Fruit fly (Drosophila melanogaster) ovary, adult (tissue): ENCODE results near the gene CG12111.

Source experiments
- CG17801 ChIP-seq: fragments of 200-800 bp; optimal IDR thresholded peaks from 2 replicates; lab custom pipeline; 2019; ENCODE audit warnings: missing biosample characterization, mild to moderate bottlenecking, missing genetic modification characterization, moderate library complexity; ENCODE audit not compliant: partially characterized antibody

CG12111 gene

DNA sequence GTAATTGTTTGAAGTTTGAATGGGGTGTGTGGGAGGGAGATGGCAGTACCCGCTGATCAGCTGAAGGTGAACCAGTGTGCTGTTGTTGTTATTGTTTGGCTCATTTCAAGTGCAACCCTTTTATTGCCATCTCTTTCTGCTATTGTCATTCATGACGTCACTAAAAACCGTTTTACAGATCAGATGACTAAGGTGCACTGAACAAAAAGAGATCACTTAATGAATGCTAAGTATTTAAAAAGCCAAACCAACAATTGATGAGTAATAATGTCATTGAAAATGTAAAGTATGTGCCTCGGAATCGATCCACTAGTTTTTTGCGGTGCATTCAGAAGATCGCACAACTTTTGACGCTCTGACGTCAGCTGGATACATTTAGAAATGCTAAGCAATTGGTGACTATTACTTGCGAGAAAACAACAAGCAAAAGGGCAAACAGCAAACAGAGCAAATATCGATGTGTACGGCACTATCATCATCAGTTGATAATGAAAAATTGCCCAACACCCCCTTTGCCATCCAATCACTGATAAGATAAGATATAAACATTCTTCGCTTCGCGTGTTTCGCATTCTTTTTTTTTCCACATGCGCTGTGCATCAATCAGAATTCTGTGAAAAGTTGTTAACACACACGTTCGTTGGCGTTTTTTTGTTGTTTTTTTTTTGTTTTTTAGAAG is 4.1 kb upstream of the CG12111 start:
- peak; percentile 78 for TF ChIP-seq CG17801 (GFP tag; lab: Kevin White, UChicago)

DNA sequence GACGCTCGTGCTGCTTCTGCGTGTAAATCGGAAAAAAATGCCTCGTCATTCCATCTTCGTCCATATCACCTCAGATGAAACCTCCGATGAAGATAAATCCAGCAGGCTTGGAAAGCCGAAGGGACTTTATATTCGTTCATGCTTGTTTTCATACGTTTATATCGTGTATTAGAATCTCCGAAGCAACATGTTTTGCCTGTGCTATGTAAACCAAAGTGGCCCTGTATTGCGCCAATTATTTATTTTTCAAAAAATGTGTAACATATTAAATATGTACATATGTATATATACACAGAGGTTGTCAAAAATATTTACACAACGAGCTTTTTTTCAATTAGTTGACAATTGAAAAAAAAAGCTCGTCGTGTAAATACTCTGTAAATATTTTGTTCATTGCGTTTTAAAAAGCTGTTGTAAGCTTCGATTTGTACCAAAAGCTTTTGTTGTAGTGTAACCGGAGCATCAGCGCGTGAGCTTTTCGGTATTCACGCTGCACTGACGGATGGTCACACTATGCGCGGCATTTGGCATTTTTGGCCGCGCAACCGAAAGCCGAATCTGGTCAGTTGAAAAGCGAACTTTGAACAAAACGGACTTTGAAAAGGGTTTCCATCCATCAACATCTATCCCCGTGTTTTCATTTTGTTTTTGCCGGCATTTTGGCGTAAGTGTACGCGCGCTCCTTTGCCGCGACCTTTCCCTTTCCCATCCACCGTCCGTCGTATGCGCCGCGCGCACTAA is 3.2 kb upstream of the CG12111 start, which contains the start of gene CG12065:
Gene CG12065 (plus strand): TSS at position 563 of the 741 bp plus-strand sequence.
- TF ChIP-seq CG17801 (GFP tag; lab: Kevin White, UChicago) = peak; percentile 54

DNA sequence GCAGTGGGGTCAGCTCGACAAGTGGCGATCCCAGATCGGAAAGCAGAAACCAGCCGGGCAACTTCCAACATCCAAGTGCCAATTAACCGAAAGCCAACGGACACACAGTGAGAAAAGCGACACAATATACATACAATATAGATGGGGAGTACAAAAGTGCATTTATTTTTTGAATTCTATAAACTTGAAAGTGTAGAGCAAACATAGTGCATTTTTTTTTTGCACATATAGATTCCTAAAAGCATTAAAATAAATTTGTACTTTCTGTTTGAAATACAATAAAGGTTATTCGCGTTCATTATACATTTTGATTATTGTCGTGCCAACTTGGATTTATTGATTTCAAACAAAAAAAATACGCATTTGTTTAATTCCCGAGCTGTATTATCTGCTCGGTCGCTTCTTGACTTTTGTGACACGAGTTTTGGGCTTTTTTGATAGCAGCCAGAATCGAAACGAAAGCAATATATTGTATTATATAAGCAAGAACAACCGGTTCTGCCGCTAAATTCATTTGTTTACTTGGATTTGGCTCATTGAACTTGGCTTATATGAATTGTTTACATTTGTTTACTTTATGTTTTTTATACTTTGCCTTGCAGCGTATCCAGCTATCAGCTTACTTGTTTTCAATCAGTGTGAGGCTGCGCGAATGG is 2.3 kb upstream of the CG12111 start, which contains the start of gene spirit:
Gene spirit (minus strand): TSS at position 655 of the 656 bp plus-strand sequence.
- no peak for TF ChIP-seq CG17801 (GFP tag; lab: Kevin White, UChicago)

DNA sequence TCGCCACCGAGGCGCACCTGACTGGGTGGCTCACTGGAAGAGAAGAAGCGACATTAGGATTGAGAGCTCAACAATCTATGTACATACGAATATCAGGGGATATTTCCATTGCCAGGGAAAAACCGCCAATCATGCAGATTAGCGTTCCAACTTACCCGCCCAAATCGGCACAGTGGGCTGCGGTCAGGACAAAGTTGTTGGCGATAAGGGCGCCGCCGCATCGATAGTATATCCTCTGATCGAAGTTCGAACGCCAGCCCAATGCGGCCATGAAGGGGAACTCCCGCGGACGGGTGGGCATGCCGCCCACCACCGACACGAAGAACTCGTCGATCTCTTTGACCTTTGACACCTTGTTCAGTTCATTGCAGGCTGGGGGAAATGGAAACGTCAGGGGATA is 1.2 kb upstream of the CG12111 start:
- TF ChIP-seq CG17801 (GFP tag; lab: Kevin White, UChicago) = no peak

DNA sequence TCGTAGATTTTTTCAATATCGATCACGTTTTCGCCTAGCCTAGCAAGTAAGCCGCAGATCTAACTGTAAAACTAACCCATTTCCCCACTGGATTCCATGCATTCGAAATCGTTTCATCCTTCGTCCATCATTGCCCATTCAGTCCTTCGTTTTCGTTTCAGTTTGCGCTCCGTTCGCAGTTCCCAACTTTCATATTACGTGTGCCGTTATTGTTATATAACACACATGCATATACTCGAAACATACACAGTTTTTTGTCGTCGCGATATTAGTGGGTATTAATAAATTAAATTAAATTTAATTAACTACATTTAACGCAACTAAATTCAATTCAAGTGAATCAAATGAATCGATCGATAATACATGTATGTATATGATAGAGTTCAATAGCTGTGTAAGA is 1.1 kb downstream of the CG12111 start:
- no peak for TF ChIP-seq CG17801 (GFP tag; lab: Kevin White, UChicago)

DNA sequence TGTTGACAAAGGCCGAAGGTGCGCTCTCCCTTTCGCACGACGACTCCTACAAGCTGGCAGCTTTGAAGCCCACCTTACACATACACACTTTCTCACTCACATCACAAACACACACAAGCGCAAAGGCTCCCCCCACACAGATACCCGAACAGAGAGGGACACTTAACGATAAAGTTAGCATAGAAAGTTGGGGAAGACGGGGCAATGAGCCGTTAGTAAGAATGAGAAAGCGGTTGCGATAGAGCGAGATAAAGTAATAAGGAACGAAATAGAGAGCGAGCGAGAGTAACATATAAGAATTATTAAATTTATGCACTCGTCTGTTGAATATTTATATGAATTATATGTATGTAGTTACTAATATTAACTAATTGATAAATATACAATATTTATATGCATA is 1.7 kb downstream of the CG12111 start:
- TF ChIP-seq CG17801 (GFP tag; lab: Kevin White, UChicago) = no peak

DNA sequence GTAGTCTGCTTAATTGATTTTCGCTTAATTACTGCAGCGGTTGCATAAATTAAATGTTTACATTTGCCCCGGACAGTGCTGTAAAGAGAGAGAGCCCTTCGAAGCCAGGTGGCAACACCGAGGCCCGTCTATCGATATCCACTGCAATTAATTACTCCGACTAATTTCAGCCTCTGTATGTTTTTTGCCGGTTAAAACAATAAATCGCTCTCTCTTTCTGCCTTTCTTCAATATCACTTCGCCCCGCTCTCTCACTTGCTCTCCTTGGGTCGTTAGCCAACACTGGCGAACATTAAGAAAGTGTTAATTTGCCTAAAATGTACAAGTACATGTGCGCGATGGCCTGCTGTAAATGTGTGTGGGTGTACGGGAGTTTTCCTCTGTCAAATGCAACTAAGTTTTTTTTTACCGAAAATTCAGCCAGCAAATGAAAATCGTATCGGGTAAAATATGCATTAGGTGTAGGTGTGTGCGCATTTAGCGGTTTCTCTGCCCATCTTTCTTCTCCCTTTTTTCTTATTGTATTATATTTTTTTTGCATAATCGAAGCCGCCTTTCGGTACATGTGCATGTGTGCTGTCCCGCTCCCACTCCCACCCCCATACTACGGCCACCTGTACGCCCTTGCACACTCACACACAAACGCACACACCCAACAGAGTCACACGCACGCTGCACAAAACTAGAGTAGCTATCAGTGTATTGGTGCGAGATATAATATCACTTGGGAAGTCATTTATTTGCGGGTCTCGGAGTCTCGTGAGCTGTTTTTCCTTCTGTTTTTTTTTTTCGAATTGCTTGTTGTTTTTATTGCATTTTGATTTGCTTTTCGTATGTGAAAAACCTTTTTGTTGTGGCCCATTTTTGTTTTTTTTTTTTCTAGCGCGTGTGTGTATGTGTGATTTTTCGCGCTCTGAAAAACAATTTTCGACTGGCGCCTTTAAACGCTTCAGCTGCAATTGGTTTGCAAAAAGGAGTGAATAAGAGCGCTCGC is 9.0 kb downstream of the CG12111 start:
- TF ChIP-seq CG17801 (GFP tag; lab: Kevin White, UChicago) = no peak

DNA sequence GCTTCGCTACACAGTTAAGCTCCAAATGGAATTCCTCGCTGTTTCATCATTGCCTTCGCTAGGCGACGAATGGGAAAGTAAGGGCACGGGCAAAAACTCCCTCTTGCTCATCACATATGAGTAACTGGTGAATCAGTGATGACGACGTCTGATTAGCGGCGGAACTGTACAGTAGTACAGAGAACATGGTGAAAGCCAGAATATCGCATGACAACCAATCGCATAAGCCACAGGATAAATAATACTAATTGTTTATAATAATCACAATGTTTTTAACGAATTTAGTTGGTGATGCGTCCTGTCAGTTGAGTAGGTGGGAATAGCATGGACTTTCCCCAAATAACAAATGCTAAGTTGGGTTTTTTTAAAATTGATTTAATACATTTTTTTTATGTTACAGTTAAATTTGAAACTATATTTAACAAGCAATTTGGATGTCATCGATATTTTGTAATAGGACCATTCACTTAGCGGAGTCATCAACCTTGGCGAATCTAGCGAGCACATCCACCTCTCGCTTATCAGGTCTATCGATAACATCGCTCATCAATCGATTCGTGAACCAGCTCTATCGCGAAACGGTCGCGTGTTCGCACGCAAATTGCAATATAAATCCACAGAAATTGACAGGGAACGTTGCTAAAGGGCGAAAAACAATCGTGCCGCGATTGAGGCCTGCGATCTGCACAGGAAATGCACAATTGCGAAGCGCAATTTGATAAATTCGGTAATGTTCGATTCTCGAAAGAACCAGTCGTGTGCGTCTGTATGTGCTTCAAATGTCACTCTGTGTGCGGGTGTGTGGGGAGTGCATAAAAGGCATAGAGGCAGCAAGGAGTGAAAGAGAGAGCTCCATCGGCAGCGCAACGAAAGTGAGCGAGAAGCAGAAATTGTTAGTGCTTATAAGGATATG is 10.4 kb downstream of the CG12111 start, which contains the start of the genes CG12112 and Trf4-1:
Gene CG12112 (minus strand): TSS at position 106 of the 913 bp plus-strand sequence.
Gene Trf4-1 (plus strand): TSS at position 236 of the 913 bp plus-strand sequence.
- peak; percentile 55 for TF ChIP-seq CG17801 (GFP tag; lab: Kevin White, UChicago)

DNA sequence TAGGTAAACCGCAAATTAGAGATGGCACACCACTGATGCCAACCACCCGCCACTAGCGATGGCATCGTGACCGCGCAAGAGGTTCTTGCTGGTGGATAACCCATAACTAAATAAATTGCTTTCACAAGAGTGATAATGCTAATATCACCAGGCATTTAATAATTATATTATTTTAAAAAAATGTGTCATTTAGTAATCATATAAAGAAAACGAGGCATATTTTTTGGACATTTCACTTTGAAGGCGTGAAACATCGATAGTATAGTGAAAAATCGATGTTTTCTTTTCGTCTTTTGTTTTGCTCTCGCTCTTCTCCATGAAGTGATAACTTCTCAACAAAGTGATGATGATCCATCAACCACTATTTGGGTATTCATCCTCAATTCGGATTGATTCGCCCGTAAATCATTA is 12.0 kb downstream of the CG12111 start, which contains the start of gene IntS4:
Gene IntS4 (minus strand): TSS at position 20 of the 411 bp plus-strand sequence.
- TF ChIP-seq CG17801 (GFP tag; lab: Kevin White, UChicago) = peak; percentile 88

DNA sequence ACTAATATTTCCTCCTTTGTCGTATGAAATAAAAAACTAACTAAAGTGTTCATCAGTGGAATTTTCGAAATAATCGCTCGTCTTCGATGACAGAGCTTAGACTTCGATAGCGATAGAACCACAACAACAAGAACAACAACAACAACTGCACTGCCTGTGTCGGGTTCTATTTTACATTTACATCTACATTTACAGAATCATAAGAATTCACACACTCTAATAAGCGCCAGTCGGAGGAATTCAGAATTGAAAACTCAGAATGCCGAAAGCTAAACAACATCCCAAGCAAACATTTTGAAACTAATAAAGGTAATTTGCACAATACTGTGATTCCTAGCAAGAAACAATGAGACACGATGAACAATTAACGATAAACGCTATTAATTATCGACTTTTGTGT is 16.4 kb downstream of the CG12111 start:
- no peak for TF ChIP-seq CG17801 (GFP tag; lab: Kevin White, UChicago)

DNA sequence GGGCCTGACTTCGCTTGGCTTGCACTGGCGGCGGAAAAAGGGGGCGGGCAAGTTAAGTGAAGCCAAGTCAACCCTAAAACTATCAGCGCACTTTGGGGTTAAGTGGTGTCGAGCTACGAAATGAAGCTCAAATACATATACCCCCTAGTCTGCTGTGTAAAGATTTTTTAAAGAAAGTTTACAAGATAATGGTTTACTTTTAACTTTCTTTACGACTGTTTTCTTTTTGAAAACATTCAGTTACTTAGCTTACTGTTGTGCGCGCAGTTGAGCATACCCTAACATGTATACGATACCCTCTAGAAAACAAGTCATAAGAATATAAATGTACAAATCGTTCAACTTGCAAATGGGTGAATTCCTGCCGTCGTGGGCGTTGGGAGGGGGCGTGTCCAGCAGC is 28.0 kb downstream of the CG12111 start:
- no peak for TF ChIP-seq CG17801 (GFP tag; lab: Kevin White, UChicago)

DNA sequence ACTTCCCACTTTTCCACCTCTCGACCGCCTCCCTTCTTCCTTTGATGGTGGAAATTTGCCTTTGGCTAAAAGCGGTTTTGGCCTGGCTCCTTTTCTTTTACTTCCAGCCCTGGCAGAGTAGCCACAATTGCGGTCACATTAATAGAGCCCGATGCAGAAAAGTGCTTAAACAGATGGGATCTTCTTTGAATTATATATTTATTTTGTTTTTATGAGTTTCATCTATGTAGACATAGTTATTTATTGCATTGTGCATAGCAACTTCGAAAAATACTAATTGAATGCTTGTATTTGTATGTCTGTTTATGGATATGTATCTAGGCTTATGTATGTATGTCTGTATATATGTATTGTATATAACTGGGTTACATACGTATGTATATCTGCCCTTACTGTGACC is 28.8 kb downstream of the CG12111 start:
- no peak for TF ChIP-seq CG17801 (GFP tag; lab: Kevin White, UChicago)

DNA sequence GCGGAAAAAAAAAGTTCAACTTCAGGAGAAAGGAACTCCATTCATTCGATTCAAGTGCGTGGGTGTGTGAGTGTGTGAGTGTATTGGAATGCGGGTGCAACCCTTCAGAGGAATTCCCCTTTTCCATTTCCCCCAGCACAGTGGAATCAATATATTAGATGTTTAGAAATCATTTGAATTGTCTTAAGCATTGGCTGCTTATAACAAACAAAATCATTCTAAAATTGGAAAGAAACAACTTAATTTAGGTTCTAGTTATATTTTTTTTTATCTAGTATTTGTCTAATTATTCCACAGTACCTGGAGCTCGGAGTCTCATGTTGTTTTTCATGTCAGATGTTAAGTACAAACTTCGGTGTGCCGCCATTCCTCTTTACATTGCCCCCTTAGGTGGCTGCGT is 31.8 kb downstream of the CG12111 start:
- no peak for TF ChIP-seq CG17801 (GFP tag; lab: Kevin White, UChicago)
